Fruit fly (Drosophila melanogaster) whole organism, prepupa: ENCODE data around the gene CG43135.

ENCODE experiments used
- Blimp-1 ChIP-seq: fragments of 200-800 bp; sonication (Bioruptor generic); optimal IDR thresholded peaks from 3 replicates; lab custom pipeline; 2017; ENCODE audit warnings: missing biosample characterization, missing genetic modification characterization, mild to moderate bottlenecking, moderate library complexity, missing genetic modification reagents
- CG10631 ChIP-seq: fragments of 200-800 bp; sonication (Bioruptor generic); optimal IDR thresholded peaks from 2 replicates; lab custom pipeline; 2016; ENCODE audit warnings: missing biosample characterization, missing genetic modification characterization
- CG10669 ChIP-seq: fragments of 200-800 bp; sonication (Bioruptor generic); optimal IDR thresholded peaks from 3 replicates; lab custom pipeline; 2018; ENCODE audit warnings: missing biosample characterization, mild to moderate bottlenecking, missing genetic modification characterization, moderate library complexity
- CG11294 ChIP-seq: fragments of 200-800 bp; sonication (Bioruptor generic); IDR thresholded peaks from 2 replicates; pipeline ENCODE4 v1.3.6; 2022; ENCODE audit warnings: missing biosample characterization, missing genetic modification characterization
- CG11902 ChIP-seq: fragments of 200-800 bp; sonication (Bioruptor generic); optimal IDR thresholded peaks from 3 replicates; lab custom pipeline; 2016; ENCODE audit warnings: missing biosample characterization, missing genetic modification characterization
- CG15336 ChIP-seq: fragments of 200-800 bp; sonication (Bioruptor generic); IDR thresholded peaks from 2 replicates; pipeline ENCODE4 v1.3.6; 2022; ENCODE audit warnings: missing biosample characterization, missing genetic modification characterization
- CG1621 ChIP-seq: fragments of 200-800 bp; sonication (Bioruptor generic); optimal IDR thresholded peaks from 3 replicates; lab custom pipeline; 2018; ENCODE audit warnings: missing biosample characterization, mild to moderate bottlenecking, missing genetic modification characterization
- CG16779 ChIP-seq: fragments of 200-800 bp; sonication (Bioruptor generic); optimal IDR thresholded peaks from 3 replicates; lab custom pipeline; 2017; ENCODE audit warnings: missing biosample characterization, mild to moderate bottlenecking, missing genetic modification characterization
- CG3032 ChIP-seq: fragments of 200-800 bp; optimal IDR thresholded peaks from 2 replicates; lab custom pipeline; 2019; ENCODE audit warnings: missing biosample characterization, mild to moderate bottlenecking, missing genetic modification characterization, moderate library complexity
- CG31627 ChIP-seq: fragments of 200-800 bp; sonication (Bioruptor generic); optimal IDR thresholded peaks from 3 replicates; lab custom pipeline; 2016; ENCODE audit warnings: missing biosample characterization, missing genetic modification characterization
- CG32006 ChIP-seq: fragments of 200-800 bp; sonication (Bioruptor generic); optimal IDR thresholded peaks from 3 replicates; lab custom pipeline; 2017; ENCODE audit warnings: missing biosample characterization, mild to moderate bottlenecking, missing genetic modification characterization
- CG3919 ChIP-seq: fragments of 200-800 bp; sonication (Bioruptor generic); optimal IDR thresholded peaks from 3 replicates; lab custom pipeline; 2016; ENCODE audit warnings: missing biosample characterization, missing genetic modification characterization
- CG4318 ChIP-seq: fragments of 200-800 bp; sonication (Bioruptor generic); optimal IDR thresholded peaks from 3 replicates; lab custom pipeline; 2017; ENCODE audit warnings: missing biosample characterization, mild to moderate bottlenecking, missing genetic modification characterization
- CG6163 ChIP-seq: fragments of 200-800 bp; sonication (Bioruptor generic); IDR thresholded peaks from 3 replicates; pipeline ENCODE4 v1.3.6; 2022; ENCODE audit warnings: missing biosample characterization, missing genetic modification characterization
- CG8632 ChIP-seq: fragments of 200-800 bp; sonication (Bioruptor generic); optimal IDR thresholded peaks from 3 replicates; lab custom pipeline; 2016; ENCODE audit warnings: missing biosample characterization, missing genetic modification characterization
- CG9139 ChIP-seq: fragments of 200-800 bp; sonication (Bioruptor generic); optimal IDR thresholded peaks from 3 replicates; lab custom pipeline; 2017; ENCODE audit warnings: missing biosample characterization, mild to moderate bottlenecking, missing genetic modification characterization
- Eip75B ChIP-seq: fragments of 200-800 bp; sonication (Bioruptor generic); optimal IDR thresholded peaks from 3 replicates; lab custom pipeline; 2016; ENCODE audit warnings: missing biosample characterization, missing genetic modification characterization
- Eip93F ChIP-seq: fragments of 200-800 bp; sonication (Bioruptor generic); optimal IDR thresholded peaks from 2 replicates; lab custom pipeline; 2016; ENCODE audit warnings: missing biosample characterization, mild to moderate bottlenecking, missing genetic modification characterization
- Ets96B ChIP-seq: fragments of 200-800 bp; optimal IDR thresholded peaks from 2 replicates; lab custom pipeline; 2019; ENCODE audit warnings: missing biosample characterization, mild to moderate bottlenecking, missing genetic modification characterization, moderate library complexity
- Gug ChIP-seq: fragments of 200-800 bp; sonication (Bioruptor generic); IDR thresholded peaks from 2 replicates; pipeline ENCODE4 v1.3.6; 2022; ENCODE audit warnings: missing biosample characterization, missing genetic modification characterization
- Hr38 ChIP-seq: sonication (Bioruptor generic); optimal IDR thresholded peaks from 2 replicates; lab custom pipeline; 2016; ENCODE audit warnings: missing biosample characterization, missing genetic modification characterization
- Hr39 ChIP-seq: fragments of 200-800 bp; sonication (Bioruptor generic); optimal IDR thresholded peaks from 2 replicates; lab custom pipeline; 2016; ENCODE audit warnings: missing biosample characterization, missing genetic modification characterization
- Lpt ChIP-seq: fragments of 200-800 bp; sonication (Bioruptor generic); optimal IDR thresholded peaks from 3 replicates; lab custom pipeline; 2016; ENCODE audit warnings: missing biosample characterization, missing genetic modification characterization
- Met ChIP-seq: fragments of 200-800 bp; sonication (Bioruptor generic); optimal IDR thresholded peaks from 3 replicates; lab custom pipeline; 2016; ENCODE audit warnings: missing biosample characterization, missing genetic modification characterization
- Smox ChIP-seq: fragments of 200-800 bp; sonication (Bioruptor generic); optimal IDR thresholded peaks from 3 replicates; lab custom pipeline; 2016; ENCODE audit warnings: missing biosample characterization, missing genetic modification characterization
- Sox102F ChIP-seq: fragments of 200-800 bp; sonication (Bioruptor generic); optimal IDR thresholded peaks from 2 replicates; lab custom pipeline; 2016; ENCODE audit warnings: missing biosample characterization, mild to moderate bottlenecking, missing genetic modification characterization
- Sox14 ChIP-seq: fragments of 200-800 bp; sonication (Bioruptor generic); optimal IDR thresholded peaks from 3 replicates; lab custom pipeline; 2016; ENCODE audit warnings: missing biosample characterization, missing genetic modification characterization
- achi ChIP-seq: fragments of 200-800 bp; sonication (Bioruptor generic); optimal IDR thresholded peaks from 3 replicates; lab custom pipeline; 2016; ENCODE audit warnings: missing biosample characterization, missing genetic modification characterization
- acj6 ChIP-seq: fragments of 200-800 bp; sonication (Bioruptor generic); optimal IDR thresholded peaks from 3 replicates; lab custom pipeline; 2016; ENCODE audit warnings: missing biosample characterization, missing genetic modification characterization
- dac ChIP-seq: fragments of 200-800 bp; sonication (Bioruptor generic); optimal IDR thresholded peaks from 2 replicates; lab custom pipeline; 2017; ENCODE audit warnings: missing biosample characterization, mild to moderate bottlenecking, missing genetic modification characterization
- dsx ChIP-seq: fragments of 200-800 bp; optimal IDR thresholded peaks from 3 replicates; lab custom pipeline; 2019; ENCODE audit warnings: missing biosample characterization, mild to moderate bottlenecking, missing genetic modification characterization, moderate library complexity; ENCODE audit not compliant: poor library complexity, severe bottlenecking
- esn ChIP-seq: fragments of 200-800 bp; sonication (Bioruptor generic); optimal IDR thresholded peaks from 2 replicates; lab custom pipeline; 2016; ENCODE audit warnings: missing biosample characterization, mild to moderate bottlenecking, missing genetic modification characterization, moderate library complexity
- fd59A ChIP-seq: fragments of 200-800 bp; sonication (Bioruptor generic); optimal IDR thresholded peaks from 2 replicates; lab custom pipeline; 2017; ENCODE audit warnings: missing biosample characterization, mild to moderate bottlenecking, missing genetic modification characterization, missing genetic modification reagents
- fd85E ChIP-seq: fragments of 200-800 bp; sonication (Bioruptor generic); optimal IDR thresholded peaks from 3 replicates; lab custom pipeline; 2016; ENCODE audit warnings: missing biosample characterization, missing genetic modification characterization
- lz ChIP-seq: fragments of 200-800 bp; sonication (Bioruptor generic); optimal IDR thresholded peaks from 3 replicates; lab custom pipeline; 2016; ENCODE audit warnings: missing biosample characterization, missing genetic modification characterization
- net ChIP-seq: fragments of 200-800 bp; sonication (Bioruptor generic); optimal IDR thresholded peaks from 3 replicates; lab custom pipeline; 2016; ENCODE audit warnings: missing biosample characterization, missing genetic modification characterization
- pdm3 ChIP-seq: fragments of 200-800 bp; sonication (Bioruptor generic); optimal IDR thresholded peaks from 3 replicates; lab custom pipeline; 2016; ENCODE audit warnings: missing biosample characterization, missing genetic modification characterization
- spab ChIP-seq: fragments of 200-800 bp; sonication (Bioruptor generic); optimal IDR thresholded peaks from 2 replicates; lab custom pipeline; 2017; ENCODE audit warnings: missing biosample characterization, mild to moderate bottlenecking, missing genetic modification characterization, missing genetic modification reagents
- ss ChIP-seq, 2 experiments: fragments of 200-800 bp; sonication (Bioruptor generic); optimal IDR thresholded peaks; 2 replicates in 1 of 2; 3 replicates in 1 of 2; lab custom pipeline; 2017 to 2018; ENCODE audit warnings: mild to moderate bottlenecking in 2 of 2, missing biosample characterization in 2 of 2, missing genetic modification characterization in 2 of 2, moderate library complexity in 1 of 2
- topi ChIP-seq: fragments of 200-800 bp; sonication (Bioruptor generic); optimal IDR thresholded peaks from 3 replicates; lab custom pipeline; 2016; ENCODE audit warnings: missing biosample characterization, missing genetic modification characterization

CG43135 gene

DNA sequence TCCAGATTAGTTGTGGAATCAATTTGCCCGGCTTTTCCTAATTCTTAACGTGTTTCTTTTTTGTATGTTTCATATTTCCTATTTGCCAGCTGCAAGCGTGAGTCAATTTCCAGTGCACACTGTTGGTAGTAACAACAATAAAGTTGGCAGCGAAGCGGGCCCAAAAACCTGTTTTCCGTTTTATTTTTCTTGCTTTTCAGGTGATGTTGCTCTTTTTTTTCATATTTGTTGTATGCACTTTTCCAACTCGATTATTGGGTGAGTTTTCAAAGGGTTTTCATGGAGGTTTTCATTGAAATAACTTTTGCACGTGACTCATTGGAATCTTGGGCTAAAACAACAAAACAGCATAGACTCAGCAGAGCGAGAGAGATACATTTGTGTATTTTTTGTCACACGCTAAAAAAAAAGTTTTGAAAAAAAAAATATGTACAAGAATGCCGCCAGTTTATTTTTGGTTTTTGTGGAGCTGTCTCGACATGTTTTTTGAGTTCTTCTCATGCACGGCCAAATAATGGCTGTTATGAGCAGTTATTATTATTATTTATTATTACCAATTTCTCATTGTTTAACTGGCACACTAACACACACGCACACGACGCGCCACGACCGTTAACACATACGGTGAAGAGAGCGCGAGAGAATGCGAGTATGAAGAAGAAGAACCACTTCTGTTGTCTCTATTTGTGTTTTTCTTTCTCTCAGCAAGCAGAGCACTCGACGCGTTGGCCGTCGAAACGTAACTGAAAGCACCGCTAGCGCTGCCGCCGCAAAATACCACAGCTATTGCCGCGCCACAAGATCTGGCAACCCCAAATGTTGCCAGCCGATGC lies 42.6 kb upstream of the CG43135 start, which contains the start of gene Fas2 (continued):
- TF ChIP-seq esn (peak; percentile 60), lz (peak; percentile 25), Hr39 (GFP tag; lab: Kevin White, UChicago) (no peak), CG32006 (GFP tag; lab: Kevin White, UChicago) (peak; percentile 76), CG1621 (tag; lab: Kevin White, UChicago) (peak; percentile 36), Met (GFP tag; lab: Kevin White, UChicago) (peak; percentile 55), CG4318 (GFP tag; lab: Kevin White, UChicago) (peak; percentile 32), dac (GFP tag; lab: Kevin White, UChicago) (peak; percentile 50), Eip75B (GFP tag; lab: Kevin White, UChicago) (peak; percentile 67), ss (GFP tag; optimal IDR thresholded peaks at IDR 0.05; lab: Kevin White, UChicago) (peak; percentile 61 to 67), CG9139 (GFP tag; lab: Kevin White, UChicago) (peak; percentile 57), achi (GFP tag; lab: Kevin White, UChicago) (peak; percentile 37), Sox102F (GFP tag; lab: Kevin White, UChicago) (peak; percentile 73), CG6163 (GFP tag; lab: Robert Waterston, UW) (peak; percentile 83), Blimp-1 (GFP tag; lab: Kevin White, UChicago) (no peak), CG8632 (GFP tag; lab: Kevin White, UChicago) (peak; percentile 0), CG15336 (GFP tag; lab: Robert Waterston, UW) (peak; percentile 64), Lpt (peak; percentile 61), spab (no peak), fd85E (GFP tag; lab: Kevin White, UChicago) (peak; percentile 57), CG11294 (GFP tag; lab: Robert Waterston, UW) (no peak), CG16779 (peak; percentile 55), Sox14 (GFP tag; lab: Kevin White, UChicago) (peak; percentile 42), Hr38 (GFP tag; lab: Kevin White, UChicago) (no peak), CG11902 (GFP tag; lab: Kevin White, UChicago) (no peak), fd59A (GFP tag; lab: Kevin White, UChicago) (peak; percentile 13)

DNA sequence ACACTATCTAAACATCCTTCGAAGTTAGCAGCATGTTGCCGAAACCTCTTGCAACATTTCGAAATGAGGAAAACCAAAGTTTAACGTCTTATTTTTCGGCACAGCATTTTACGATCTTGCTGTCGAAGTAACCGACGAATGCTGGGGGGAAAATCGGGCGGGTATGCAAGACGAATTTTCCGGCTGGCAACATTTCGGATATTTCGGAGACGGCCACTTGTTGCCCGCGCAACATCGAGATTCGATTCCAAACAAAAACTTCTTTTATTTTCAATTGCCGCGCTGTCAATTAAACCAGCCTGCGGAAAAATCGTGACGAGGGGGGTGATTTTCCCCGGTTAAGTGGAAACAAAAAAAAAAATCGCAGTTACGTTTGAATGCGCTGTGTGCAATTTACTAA lies 41.4 kb upstream of the CG43135 start:
- TF ChIP-seq net (GFP tag; lab: Kevin White, UChicago) (no peak), CG8632 (GFP tag; lab: Kevin White, UChicago) (no peak), CG31627 (no peak), Eip75B (GFP tag; lab: Kevin White, UChicago) (no peak), ss (GFP tag; optimal IDR thresholded peaks at IDR 0.05; lab: Kevin White, UChicago) (no peak), pdm3 (GFP tag; lab: Kevin White, UChicago) (no peak), CG3919 (GFP tag; lab: Kevin White, UChicago) (no peak), CG3032 (tag; lab: Kevin White, UChicago) (no peak), Smox (GFP tag; lab: Kevin White, UChicago) (no peak), CG10631 (GFP tag; lab: Kevin White, UChicago) (no peak)

DNA sequence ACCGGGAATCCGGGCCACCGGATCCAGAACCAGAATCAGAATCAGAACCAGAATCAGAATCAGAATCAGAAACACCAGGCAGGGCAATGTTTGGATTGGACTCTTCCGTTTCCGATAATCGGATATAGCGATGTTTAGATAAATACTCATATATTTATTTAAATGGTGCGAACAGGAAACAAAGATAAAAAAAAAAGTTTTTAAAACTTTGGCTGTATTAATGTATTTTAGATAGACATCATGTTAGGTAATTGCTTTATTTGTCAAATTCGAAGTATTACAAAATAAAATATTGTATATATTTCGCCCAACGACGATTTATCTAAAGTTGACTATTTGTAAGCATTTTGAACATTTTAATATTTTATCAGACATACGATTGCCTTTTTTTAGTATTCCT lies 35.5 kb upstream of the CG43135 start, which contains the start of gene CG43288:
Gene CG43288, plus strand, starts transcription at position 301 of the 400 bp plus-strand sequence.
- no peak for TF ChIP-seq CG10669 (GFP tag; lab: Kevin White, UChicago)
- TF ChIP-seq CG11294 (GFP tag; lab: Robert Waterston, UW) = no peak
- no peak for TF ChIP-seq acj6 (GFP tag; lab: Kevin White, UChicago)
- TF ChIP-seq Sox102F (GFP tag; lab: Kevin White, UChicago) = no peak
- TF ChIP-seq Lpt = no peak
- TF ChIP-seq spab = no peak
- TF ChIP-seq esn = no peak
- no peak for TF ChIP-seq Gug
- no peak for TF ChIP-seq CG15336 (GFP tag; lab: Robert Waterston, UW)
- no peak for TF ChIP-seq Ets96B (tag; lab: Kevin White, UChicago)
- no peak for TF ChIP-seq CG31627
- TF ChIP-seq CG11902 (GFP tag; lab: Kevin White, UChicago) = no peak
- no peak for TF ChIP-seq fd59A (GFP tag; lab: Kevin White, UChicago)
- TF ChIP-seq Eip93F (GFP tag; lab: Kevin White, UChicago) = no peak
- TF ChIP-seq topi = no peak
- no peak for TF ChIP-seq dsx
- TF ChIP-seq CG3919 (GFP tag; lab: Kevin White, UChicago) = no peak
- TF ChIP-seq dac (GFP tag; lab: Kevin White, UChicago) = no peak
- no peak for TF ChIP-seq fd85E (GFP tag; lab: Kevin White, UChicago)
- TF ChIP-seq, all 60 proteins: peak for 0
